Fruit fly (Drosophila melanogaster): Measurements from ENCODE around the gene CG15561.
A peak's percentile ranks its signal among the peaks of the same experiment; 100 is the strongest.

The CG15561 gene

dm6 chr3R:31213227-31213626, 2.5 kb downstream of the CG15561 start, which contains the start of the genes Zwilch and CG1542:
Gene Zwilch (minus strand): TSS chr3R:31213376.
Gene CG1542 (plus strand): TSS chr3R:31213458.
- TF ChIP-seq noc (tag; optimal IDR thresholded peaks at IDR 0.05): no peak

- TF ChIP-seq noc (tag; optimal IDR thresholded peaks at IDR 0.05): no peak
Measured at dm6 chr3R:31210630-31211029, 5.1 kb downstream of the CG15561 start, which contains the start of gene chp. Gene chp (minus strand): TSS chr3R:31210730.

- TF ChIP-seq noc (tag; optimal IDR thresholded peaks at IDR 0.05): peak; percentile 8
Measured at dm6 chr3R:31197142-31197994, 18.4 kb downstream of the CG15561 start.

- peak; percentile 79 for TF ChIP-seq noc (tag; optimal IDR thresholded peaks at IDR 0.05)
Measured at dm6 chr3R:31196731-31197130, 19.0 kb downstream of the CG15561 start, which contains the start of gene CG1544. Gene CG1544 (plus strand): TSS chr3R:31196916.

- TF ChIP-seq noc (tag; optimal IDR thresholded peaks at IDR 0.05): peak; percentile 15
Measured at dm6 chr3R:31195695-31196113, 20.0 kb downstream of the CG15561 start, which contains the start of gene mesh. Gene mesh (minus strand): TSS chr3R:31195762.

- no peak for TF ChIP-seq noc (tag; optimal IDR thresholded peaks at IDR 0.05)
Measured at dm6 chr3R:31194627-31195026, 21.1 kb downstream of the CG15561 start.

dm6 chr3R:31193062-31193461, 22.7 kb downstream of the CG15561 start, which contains the start of gene bnk:
Gene bnk (plus strand): TSS chr3R:31193362.
- no peak for TF ChIP-seq noc (tag; optimal IDR thresholded peaks at IDR 0.05)

- TF ChIP-seq noc (tag; optimal IDR thresholded peaks at IDR 0.05): no peak
Measured at dm6 chr3R:31181816-31182215, 33.9 kb downstream of the CG15561 start.

- TF ChIP-seq noc (tag; optimal IDR thresholded peaks at IDR 0.05): no peak
Measured at dm6 chr3R:31168968-31169367, 46.8 kb downstream of the CG15561 start, which contains the start of gene stops. Gene stops (minus strand): TSS chr3R:31169106.

- no peak for TF ChIP-seq noc (tag; optimal IDR thresholded peaks at IDR 0.05)
Measured at dm6 chr3R:31168429-31168828, 47.3 kb downstream of the CG15561 start.

All from whole organism, larva.